Worm (Caenorhabditis elegans): Measurements from ENCODE around the gene srw-24.

srw-24 gene

ce11 chrV:15274757-15275156 is 51.0 kb downstream of the srw-24 start, which contains the start of gene srw-16:
srw-16 (minus strand) TSS chrV:15274857.
- TF ChIP-seq blmp-1 (tag; optimal IDR thresholded peaks at IDR 0.05; ENCODE audit: insufficient read depth) (no peak), nhr-12 (tag; optimal IDR thresholded peaks at IDR 0.05) (no peak), skn-1 (tag; optimal IDR thresholded peaks at IDR 0.05) (no peak), nhr-237 (tag; optimal IDR thresholded peaks at IDR 0.05) (no peak), elt-1 (tag; optimal IDR thresholded peaks at IDR 0.05) (no peak)

Data from whole organism, L2 larva.